Worm (Caenorhabditis elegans): ENCODE results near the gene F40F8.3.
"Not testable (repeated sequence)": the region's sequence is repeated elsewhere in the genome, so short reads cannot be mapped to it uniquely, and the experiment has no call there.

DNA sequence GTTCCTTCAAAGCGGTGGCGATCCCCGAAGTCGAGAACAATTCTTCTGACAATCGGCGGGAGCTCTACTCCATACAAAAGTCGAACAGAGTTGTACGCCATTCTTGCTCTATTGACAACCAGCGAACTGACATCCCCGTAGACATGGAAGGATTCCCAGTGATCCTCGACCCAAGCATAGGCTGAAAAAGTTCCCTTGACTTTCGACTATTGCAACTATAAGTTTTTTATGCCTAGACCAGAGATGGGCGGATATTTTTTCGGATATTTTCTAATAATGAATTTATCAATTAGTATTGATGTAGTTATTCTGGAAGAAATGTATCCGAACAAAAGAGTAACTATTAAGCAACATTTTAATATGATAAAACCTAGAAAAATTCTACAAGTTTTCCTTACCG, 7.3 kb upstream of the F40F8.3 start, which contains the start of gene W10C6.2:
- not testable (repeated sequence) for TF ChIP-seq F13H6.1 (tag; optimal IDR thresholded peaks at IDR 0.05); ceh-19 (GFP tag; optimal IDR thresholded peaks at IDR 0.05); sdc-2 (tag; optimal IDR thresholded peaks at IDR 0.05); unc-86 (tag; optimal IDR thresholded peaks at IDR 0.05); ceh-14 (tag; optimal IDR thresholded peaks at IDR 0.05); pax-1 (tag; optimal IDR thresholded peaks at IDR 0.05); ztf-16 (tag; optimal IDR thresholded peaks at IDR 0.05)
